Fruit fly (Drosophila melanogaster) whole organism: ENCODE measurements around the gene Alg7.

Experiments
- CG8478 ChIP-seq: fragments of >200 bp; optimal IDR thresholded peaks from 2 replicates; lab custom pipeline; 2018; ENCODE audit warnings: inconsistent platforms
- Dll ChIP-seq: fragments of >200 bp; optimal IDR thresholded peaks from 2 replicates; lab custom pipeline; 2017
- EcR ChIP-seq, 2 experiments: fragments of >200 bp; optimal IDR thresholded peaks; 2 replicates each; lab custom pipeline; 2017; ENCODE audit warnings: missing biosample characterization in 2 of 2, missing genetic modification characterization in 2 of 2, missing genetic modification reagents in 2 of 2
- pan ChIP-seq: fragments of >200 bp; optimal IDR thresholded peaks from 2 replicates; lab custom pipeline; 2017
- psq ChIP-seq: fragments of >200 bp; optimal IDR thresholded peaks from 2 replicates; lab custom pipeline; 2017
- usp ChIP-seq: fragments of >200 bp; optimal IDR thresholded peaks from 2 replicates; lab custom pipeline; 2017; ENCODE audit warnings: missing biosample characterization, missing genetic modification characterization, mixed read lengths

dm6 chr2L:13176701-13177249, 2.3 kb upstream of the Alg7 start, which contains the start of the genes Sfmbt and CG5439:
- TF ChIP-seq Dll (lab: Kevin White, UChicago) (no peak), pan (lab: Kevin White, UChicago) (no peak), EcR (GFP tag; optimal IDR thresholded peaks at IDR 0.05; lab: Kevin White, UChicago) (no peak), usp (GFP tag; lab: Kevin White, UChicago) (no peak), psq (lab: Kevin White, UChicago) (no peak), CG8478 (lab: Kevin White, UChicago) (no peak)
